Worm (Caenorhabditis elegans) whole organism, L3 larva: ENCODE data around the gene Y15E3A.5.
A peak's percentile ranks its signal among the peaks of the same experiment; 100 is the strongest.

Experiments used
- R02D3.7 ChIP-seq: fragments of 150-350 bp; optimal IDR thresholded peaks from 2 replicates; lab custom pipeline; 2014; ENCODE audit warnings: missing biosample characterization, missing genetic modification characterization
- aly-2 ChIP-seq: fragments of 150-350 bp; optimal IDR thresholded peaks from 2 replicates; lab custom pipeline; 2014; ENCODE audit warnings: missing biosample characterization, missing genetic modification characterization
- ama-1 ChIP-seq: fragments of 150-350 bp; optimal IDR thresholded peaks from 2 replicates; lab custom pipeline; 2018
- ceh-16 ChIP-seq: sonication (generic microtip); optimal IDR thresholded peaks from 2 replicates; lab custom pipeline; 2017; ENCODE audit warnings: missing biosample characterization, missing genetic modification characterization
- ceh-28 ChIP-seq: fragments of 150-350 bp; optimal IDR thresholded peaks from 2 replicates; lab custom pipeline; 2014; ENCODE audit warnings: missing biosample characterization, missing genetic modification reagents, missing genetic modification characterization
- ceh-82 ChIP-seq: fragments of 150-350 bp; optimal IDR thresholded peaks from 2 replicates; lab custom pipeline; 2014; ENCODE audit warnings: missing biosample characterization, missing genetic modification characterization
- ceh-9 ChIP-seq: sonication (generic microtip); optimal IDR thresholded peaks from 2 replicates; lab custom pipeline; 2018; ENCODE audit warnings: missing biosample characterization, missing genetic modification characterization
- daf-12 ChIP-seq: fragments of 150-350 bp; optimal IDR thresholded peaks from 2 replicates; lab custom pipeline; 2014; ENCODE audit warnings: missing biosample characterization, missing genetic modification reagents, missing genetic modification characterization
- egl-27 ChIP-seq: sonication (generic microtip); optimal IDR thresholded peaks from 4 replicates; lab custom pipeline; 2017; ENCODE audit warnings: missing biosample characterization, missing genetic modification reagents, missing genetic modification characterization
- egl-5 ChIP-seq: fragments of 150-350 bp; optimal IDR thresholded peaks from 2 replicates; lab custom pipeline; 2017; ENCODE audit warnings: missing biosample characterization, missing genetic modification reagents, missing genetic modification characterization, inconsistent platforms
- elt-1 ChIP-seq: fragments of 150-350 bp; optimal IDR thresholded peaks from 2 replicates; lab custom pipeline; 2014; ENCODE audit warnings: missing biosample characterization, missing genetic modification characterization
- elt-2 ChIP-seq: sonication (generic microtip); optimal IDR thresholded peaks from 2 replicates; lab custom pipeline; 2016; ENCODE audit warnings: missing genetic modification reagents, mild to moderate bottlenecking, missing genetic modification characterization, missing compliant biosample characterization
- elt-3 ChIP-seq, 3 experiments: fragments of 150-350 bp in 1 of 3; sonication (generic microtip) in 2 of 3; optimal IDR thresholded peaks; 2 replicates in 2 of 3; 4 replicates in 1 of 3; lab custom pipeline; 2014 to 2017; ENCODE audit warnings: missing biosample characterization in 3 of 3, missing genetic modification characterization in 3 of 3
- eor-1 ChIP-seq, 2 experiments: fragments of 150-350 bp; optimal IDR thresholded peaks; 2 replicates each; lab custom pipeline; 2014 to 2018; ENCODE audit warnings: missing biosample characterization in 2 of 2, missing genetic modification characterization in 2 of 2
- fkh-10 ChIP-seq: sonication (generic microtip); optimal IDR thresholded peaks from 2 replicates; lab custom pipeline; 2017; ENCODE audit warnings: missing biosample characterization, missing genetic modification reagents, missing genetic modification characterization
- fkh-2 ChIP-seq: fragments of 150-350 bp; optimal IDR thresholded peaks from 2 replicates; lab custom pipeline; 2014; ENCODE audit warnings: missing biosample characterization, missing genetic modification reagents, missing genetic modification characterization
- fos-1 ChIP-seq: fragments of 150-350 bp; optimal IDR thresholded peaks from 2 replicates; lab custom pipeline; 2014; ENCODE audit warnings: missing biosample characterization, missing genetic modification characterization
- hmg-11 ChIP-seq: sonication (generic microtip); optimal IDR thresholded peaks from 2 replicates; lab custom pipeline; 2016; ENCODE audit warnings: missing genetic modification characterization, missing compliant biosample characterization
- jun-1 ChIP-seq: fragments of 150-350 bp; optimal IDR thresholded peaks from 2 replicates; lab custom pipeline; 2014; ENCODE audit warnings: missing biosample characterization, missing genetic modification reagents, missing genetic modification characterization
- lin-39 ChIP-seq: fragments of 150-350 bp; optimal IDR thresholded peaks from 2 replicates; lab custom pipeline; 2018; ENCODE audit warnings: missing biosample characterization, missing genetic modification reagents, missing genetic modification characterization
- lsy-12 ChIP-seq: sonication (generic microtip); optimal IDR thresholded peaks from 2 replicates; lab custom pipeline; 2016; ENCODE audit warnings: mild to moderate bottlenecking, missing genetic modification characterization, missing compliant biosample characterization
- mdl-1 ChIP-seq: fragments of 150-350 bp; optimal IDR thresholded peaks from 2 replicates; lab custom pipeline; 2014; ENCODE audit warnings: missing biosample characterization, missing genetic modification characterization
- mml-1 ChIP-seq: fragments of 150-350 bp; sonication (generic microtip); optimal IDR thresholded peaks from 3 replicates; lab custom pipeline; 2014; ENCODE audit warnings: missing biosample characterization, missing genetic modification characterization
- nfya-1 ChIP-seq: sonication (generic microtip); optimal IDR thresholded peaks from 2 replicates; lab custom pipeline; 2017; ENCODE audit warnings: missing genetic modification characterization, mild to moderate bottlenecking, missing compliant biosample characterization, antibody characterized with exemption, moderate library complexity; ENCODE audit not compliant: insufficient read depth
- nhr-11 ChIP-seq: fragments of 150-350 bp; optimal IDR thresholded peaks from 2 replicates; lab custom pipeline; 2014; ENCODE audit warnings: missing biosample characterization, missing genetic modification characterization
- nhr-12 ChIP-seq: fragments of 150-350 bp; optimal IDR thresholded peaks from 2 replicates; lab custom pipeline; 2014; ENCODE audit warnings: missing biosample characterization, missing genetic modification characterization
- nhr-23 ChIP-seq: fragments of 150-350 bp; optimal IDR thresholded peaks from 2 replicates; lab custom pipeline; 2014; ENCODE audit warnings: missing biosample characterization, missing genetic modification reagents, missing genetic modification characterization
- nhr-237 ChIP-seq: fragments of 150-350 bp; optimal IDR thresholded peaks from 2 replicates; lab custom pipeline; 2014; ENCODE audit warnings: missing biosample characterization, missing genetic modification characterization
- nhr-25 ChIP-seq: sonication (generic microtip); optimal IDR thresholded peaks from 2 replicates; lab custom pipeline; 2017; ENCODE audit warnings: missing biosample characterization, missing genetic modification characterization
- nhr-28 ChIP-seq: fragments of 150-350 bp; optimal IDR thresholded peaks from 2 replicates; lab custom pipeline; 2014; ENCODE audit warnings: missing biosample characterization, missing genetic modification characterization
- nhr-43 ChIP-seq: sonication (generic microtip); optimal IDR thresholded peaks from 2 replicates; lab custom pipeline; 2016; ENCODE audit warnings: mild to moderate bottlenecking, missing genetic modification characterization, missing compliant biosample characterization; ENCODE audit not compliant: poor library complexity, severe bottlenecking
- nhr-67 ChIP-seq: fragments of 150-350 bp; optimal IDR thresholded peaks from 2 replicates; lab custom pipeline; 2014; ENCODE audit warnings: missing biosample characterization, missing genetic modification characterization
- nhr-76 ChIP-seq: fragments of 150-350 bp; sonication (generic microtip); optimal IDR thresholded peaks from 5 replicates; lab custom pipeline; 2014; ENCODE audit warnings: missing biosample characterization, missing genetic modification characterization
- nhr-77 ChIP-seq: fragments of 150-350 bp; optimal IDR thresholded peaks from 2 replicates; lab custom pipeline; 2014; ENCODE audit warnings: missing biosample characterization, missing genetic modification characterization
- pha-4 ChIP-seq: fragments of 150-350 bp; optimal IDR thresholded peaks from 2 replicates; lab custom pipeline; 2014; ENCODE audit warnings: missing biosample characterization, missing genetic modification reagents, missing genetic modification characterization
- pqm-1 ChIP-seq: fragments of 150-350 bp; optimal IDR thresholded peaks from 2 replicates; lab custom pipeline; 2017; ENCODE audit warnings: missing biosample characterization, missing genetic modification characterization, inconsistent platforms
- sea-2 ChIP-seq: fragments of 150-350 bp; sonication (generic microtip); optimal IDR thresholded peaks from 4 replicates; lab custom pipeline; 2014; ENCODE audit warnings: missing biosample characterization, missing genetic modification reagents, missing genetic modification characterization
- skn-1 ChIP-seq: fragments of 150-350 bp; optimal IDR thresholded peaks from 2 replicates; lab custom pipeline; 2014; ENCODE audit warnings: missing biosample characterization, missing genetic modification characterization
- snpc-4 ChIP-seq: fragments of 150-350 bp; optimal IDR thresholded peaks from 2 replicates; lab custom pipeline; 2014; ENCODE audit warnings: missing biosample characterization, missing genetic modification characterization
- tbx-2 ChIP-seq: sonication (generic microtip); optimal IDR thresholded peaks from 2 replicates; lab custom pipeline; 2016; ENCODE audit warnings: mild to moderate bottlenecking, missing genetic modification characterization, missing compliant biosample characterization
- unc-62 ChIP-seq: fragments of 150-350 bp; sonication (generic microtip); optimal IDR thresholded peaks from 4 replicates; lab custom pipeline; 2014; ENCODE audit warnings: missing biosample characterization, missing genetic modification reagents, missing genetic modification characterization
- ztf-11 ChIP-seq: fragments of 150-350 bp; optimal IDR thresholded peaks from 2 replicates; lab custom pipeline; 2014; ENCODE audit warnings: missing biosample characterization, missing genetic modification characterization
- ztf-4 ChIP-seq: fragments of 150-350 bp; optimal IDR thresholded peaks from 2 replicates; lab custom pipeline; 2014; ENCODE audit warnings: missing biosample characterization, missing genetic modification characterization

Gene Y15E3A.5

ce11 chrX:15373415-15374048 lies 33.2 kb downstream of the Y15E3A.5 start (continued):
- TF ChIP-seq daf-12 (tag; lab: Kevin White, UChicago) (no peak), fkh-2 (tag; lab: Kevin White, UChicago) (no peak), elt-1 (tag; lab: Kevin White, UChicago) (peak; percentile 54), lsy-12 (tag; lab: Kevin White, UChicago) (no peak), snpc-4 (tag; lab: Kevin White, UChicago) (no peak), nhr-77 (tag; lab: Kevin White, UChicago) (no peak), tbx-2 (tag; lab: Kevin White, UChicago) (no peak), pqm-1 (tag; lab: Kevin White, UChicago) (peak; percentile 81), nhr-76 (tag; lab: Kevin White, UChicago) (no peak), ama-1 (lab: Kevin White, UChicago) (no peak), ceh-9 (no peak), pha-4 (tag; lab: Kevin White, UChicago) (peak; percentile 48), nhr-25 (tag; lab: Kevin White, UChicago) (no peak), skn-1 (tag; lab: Kevin White, UChicago) (no peak), hmg-11 (peak; percentile 26)

ce11 chrX:15374668-15375208 lies 34.4 kb downstream of the Y15E3A.5 start:
- peak; percentile 27 for TF ChIP-seq elt-1 (tag; lab: Kevin White, UChicago)
- peak; percentile 43 for TF ChIP-seq nhr-43
- TF ChIP-seq nhr-12 (tag; lab: Kevin White, UChicago): no peak
- peak; percentile 68 for TF ChIP-seq nhr-25 (tag; lab: Kevin White, UChicago)

ce11 chrX:15375299-15375698 lies 34.9 kb downstream of the Y15E3A.5 start:
- TF ChIP-seq nhr-11: no peak
- TF ChIP-seq elt-3 (tag; optimal IDR thresholded peaks at IDR 0.05; lab: Kevin White, UChicago): peak; percentile 72 to 97 (median 76)
- no peak for TF ChIP-seq nhr-237 (tag; lab: Kevin White, UChicago)
- TF ChIP-seq nhr-25 (tag; lab: Kevin White, UChicago): no peak
- peak; percentile 64 for TF ChIP-seq nhr-43
- TF ChIP-seq nhr-28 (tag; lab: Kevin White, UChicago): no peak
- TF ChIP-seq skn-1 (tag; lab: Kevin White, UChicago): no peak
- TF ChIP-seq sea-2 (GFP tag; lab: Kevin White, UChicago): no peak
- peak; percentile 24 for TF ChIP-seq nfya-1 (tag; lab: Kevin White, UChicago)
- peak; percentile 79 for TF ChIP-seq nhr-23 (tag; lab: Kevin White, UChicago)

- TF ChIP-seq aly-2: no peak
- TF ChIP-seq pqm-1 (tag; lab: Kevin White, UChicago): peak; percentile 30
- no peak for TF ChIP-seq nhr-76 (tag; lab: Kevin White, UChicago)
- no peak for TF ChIP-seq nfya-1 (tag; lab: Kevin White, UChicago)
- TF ChIP-seq ceh-16 (tag; lab: Kevin White, UChicago): no peak
- TF ChIP-seq elt-2 (tag; lab: Kevin White, UChicago): peak; percentile 2
- no peak for TF ChIP-seq skn-1 (tag; lab: Kevin White, UChicago)
- no peak for TF ChIP-seq nhr-28 (tag; lab: Kevin White, UChicago)
- no peak for TF ChIP-seq nhr-11
- peak; percentile 19 for TF ChIP-seq jun-1 (tag; lab: Kevin White, UChicago)
- no peak for TF ChIP-seq daf-12 (tag; lab: Kevin White, UChicago)
- no peak for TF ChIP-seq fkh-10 (GFP tag; lab: Kevin White, UChicago)
- no peak for TF ChIP-seq R02D3.7 (tag; lab: Kevin White, UChicago)
- TF ChIP-seq lin-39 (tag; lab: Kevin White, UChicago): no peak
- no peak for TF ChIP-seq ztf-11 (tag; lab: Kevin White, UChicago)
- no peak for TF ChIP-seq ama-1 (lab: Kevin White, UChicago)
- no peak for TF ChIP-seq nhr-23 (tag; lab: Kevin White, UChicago)
- TF ChIP-seq egl-5 (tag; lab: Kevin White, UChicago): no peak
- TF ChIP-seq elt-3 (tag; optimal IDR thresholded peaks at IDR 0.05; lab: Kevin White, UChicago): no peak
- no peak for TF ChIP-seq mdl-1 (tag; lab: Kevin White, UChicago)
- TF ChIP-seq egl-27 (tag; lab: Kevin White, UChicago): no peak
- no peak for TF ChIP-seq mml-1 (tag; lab: Kevin White, UChicago)
- TF ChIP-seq nhr-67 (tag; lab: Kevin White, UChicago): no peak
- no peak for TF ChIP-seq ceh-28 (tag; lab: Kevin White, UChicago)
- peak; percentile 13 for TF ChIP-seq snpc-4 (tag; lab: Kevin White, UChicago)
- TF ChIP-seq ceh-82 (tag; lab: Kevin White, UChicago): no peak
- no peak for TF ChIP-seq tbx-2 (tag; lab: Kevin White, UChicago)
- no peak for TF ChIP-seq lsy-12 (tag; lab: Kevin White, UChicago)
- no peak for TF ChIP-seq nhr-43
- no peak for TF ChIP-seq nhr-237 (tag; lab: Kevin White, UChicago)
- TF ChIP-seq fos-1 (tag; lab: Kevin White, UChicago): no peak
- TF ChIP-seq nhr-25 (tag; lab: Kevin White, UChicago): no peak
- no peak for TF ChIP-seq unc-62
- no peak for TF ChIP-seq eor-1 (tag; optimal IDR thresholded peaks at IDR 0.05; lab: Kevin White, UChicago)
- no peak for TF ChIP-seq nhr-77 (tag; lab: Kevin White, UChicago)
- TF ChIP-seq fkh-2 (tag; lab: Kevin White, UChicago): no peak
- no peak for TF ChIP-seq sea-2 (GFP tag; lab: Kevin White, UChicago)
- TF ChIP-seq ztf-4 (tag; lab: Kevin White, UChicago): no peak
Observed at ce11 chrX:15376580-15376979, 36.2 kb downstream of the Y15E3A.5 start.
